Worm (Caenorhabditis elegans): ENCODE measurements around the gene srj-45.

The srj-45 gene

ce11 chrV:2870127-2870526, 33.7 kb upstream of the srj-45 start, which contains the start of gene srh-243:
Gene srh-243 (plus strand): TSS chrV:2870427.
- TF ChIP-seq aptf-2 (GFP tag; conservative IDR thresholded peaks at IDR 0.05) (no peak), hmg-20 (GFP tag; IDR thresholded peaks at IDR 0.05) (no peak), snpc-3.4 (tag; optimal IDR thresholded peaks at IDR 0.05) (no peak), lag-1 (GFP tag; IDR thresholded peaks at IDR 0.05) (no peak), ama-1 (optimal IDR thresholded peaks at IDR 0.05) (no peak), ama-1 (GFP tag; optimal IDR thresholded peaks at IDR 0.05) (no peak), nhr-179 (tag; optimal IDR thresholded peaks at IDR 0.05) (no peak), egl-18 (GFP tag; IDR thresholded peaks at IDR 0.05) (no peak), attf-3 (GFP tag; conservative IDR thresholded peaks at IDR 0.05) (no peak), sptf-2 (GFP tag; optimal IDR thresholded peaks at IDR 0.05) (no peak), let-526 (GFP tag; IDR thresholded peaks at IDR 0.05) (no peak), hmg-1.2 (GFP tag; IDR thresholded peaks at IDR 0.05) (no peak), T07F8.4 (tag; optimal IDR thresholded peaks at IDR 0.05) (no peak), efl-1 (GFP tag; optimal IDR thresholded peaks at IDR 0.05) (no peak)

- TF ChIP-seq ceh-27 (GFP tag; optimal IDR thresholded peaks at IDR 0.05) (no peak), tbx-9 (tag; optimal IDR thresholded peaks at IDR 0.05; ENCODE audit: borderline replicate concordance) (no peak), lir-1 (GFP tag; conservative IDR thresholded peaks at IDR 0.05) (no peak), nhr-179 (tag; optimal IDR thresholded peaks at IDR 0.05) (no peak), F49E8.2 (tag; optimal IDR thresholded peaks at IDR 0.05; ENCODE audit: insufficient read depth) (no peak), mes-4 (tag; optimal IDR thresholded peaks at IDR 0.05) (no peak), ets-4 (GFP tag; optimal IDR thresholded peaks at IDR 0.05) (no peak), F55B11.4 (tag; optimal IDR thresholded peaks at IDR 0.05; ENCODE audit: borderline replicate concordance, insufficient read depth) (no peak), snpc-3.4 (tag; optimal IDR thresholded peaks at IDR 0.05) (no peak), ccch-3 (GFP tag; optimal IDR thresholded peaks at IDR 0.05) (no peak), K12H6.12 (tag; optimal IDR thresholded peaks at IDR 0.05) (no peak), unc-62 (GFP tag; optimal IDR thresholded peaks at IDR 0.05) (no peak), ztf-22 (GFP tag; optimal IDR thresholded peaks at IDR 0.05) (no peak), dpl-1 (GFP tag; optimal IDR thresholded peaks at IDR 0.05) (no peak)
These were observed 33.1 kb upstream of the srj-45 start, which contains the start of gene srh-241 for ce11 chrV:2869503-2869902. Gene srh-241 (minus strand): TSS chrV:2869603.

ce11 chrV:2864899-2865298, 28.5 kb upstream of the srj-45 start, which contains the start of gene srh-240:
Gene srh-240 (plus strand): TSS chrV:2865199.
- TF ChIP-seq tbp1 (GFP tag; optimal IDR thresholded peaks at IDR 0.05), result no peak

- TF ChIP-seq egl-18 (GFP tag; IDR thresholded peaks at IDR 0.05), result no peak
- no peak for TF ChIP-seq T07F8.4 (tag; optimal IDR thresholded peaks at IDR 0.05)
- TF ChIP-seq Y53F4B.3 (GFP tag; IDR thresholded peaks at IDR 0.05), result no peak
- no peak for TF ChIP-seq madf-6 (GFP tag; IDR thresholded peaks at IDR 0.05)
- TF ChIP-seq unc-130 (GFP tag; optimal IDR thresholded peaks at IDR 0.05), result no peak
- no peak for TF ChIP-seq sea-2 (GFP tag; IDR thresholded peaks at IDR 0.05)
- TF ChIP-seq hmg-1.2 (GFP tag; IDR thresholded peaks at IDR 0.05), result no peak
- TF ChIP-seq egl-44 (GFP tag; IDR thresholded peaks at IDR 0.05), result no peak
- no peak for TF ChIP-seq snpc-3.4 (tag; optimal IDR thresholded peaks at IDR 0.05)
- no peak for TF ChIP-seq F55B11.4 (tag; optimal IDR thresholded peaks at IDR 0.05; ENCODE audit: borderline replicate concordance, insufficient read depth)
- no peak for TF ChIP-seq gei-17 (GFP tag; optimal IDR thresholded peaks at IDR 0.05)
- no peak for TF ChIP-seq attf-3 (GFP tag; conservative IDR thresholded peaks at IDR 0.05)
- no peak for TF ChIP-seq ztf-3 (GFP tag; optimal IDR thresholded peaks at IDR 0.05)
- no peak for TF ChIP-seq B0261.1 (tag; optimal IDR thresholded peaks at IDR 0.05)
- TF ChIP-seq ceh-58 (GFP tag; IDR thresholded peaks at IDR 0.05), result no peak
These were observed 26.6 kb upstream of the srj-45 start, which contains the start of gene srh-272 for ce11 chrV:2863033-2863432. Gene srh-272 (plus strand): TSS chrV:2863333.

All from whole organism, young adult.